Worm (Caenorhabditis elegans) whole organism, L4 larva: ENCODE measurements around the gene ivns-1.
A peak's percentile ranks its signal among the peaks of the same experiment; 100 is the strongest.

Experiments
- D1046.2 ChIP-seq: fragments of 200-800 bp; sonication (Bioruptor generic); IDR thresholded peaks from 2 replicates; pipeline ENCODE4 v1.3.6; 2022; ENCODE audit warnings: missing genetic modification characterization, missing compliant biosample characterization
- F26F4.8 ChIP-seq: fragments of 200-800 bp; sonication (Bioruptor generic); conservative IDR thresholded peaks from 2 replicates; pipeline ENCODE4 v1.3.6; 2022; ENCODE audit warnings: missing genetic modification characterization, missing compliant biosample characterization
- R02D3.7 ChIP-seq: fragments of 150-350 bp; sonication (generic microtip); optimal IDR thresholded peaks from 3 replicates; lab custom pipeline; 2014; ENCODE audit warnings: missing biosample characterization, missing genetic modification characterization
- T20F7.1 ChIP-seq: fragments of 200-800 bp; sonication (Bioruptor generic); optimal IDR thresholded peaks from 2 replicates; lab custom pipeline; 2018; ENCODE audit warnings: mild to moderate bottlenecking, missing genetic modification characterization, missing compliant biosample characterization
- Y48G9A.11 ChIP-seq: fragments of 200-800 bp; sonication (Bioruptor generic); IDR thresholded peaks from 2 replicates; pipeline ENCODE4 v1.3.6; 2022; ENCODE audit warnings: missing genetic modification reagents, missing genetic modification characterization, missing compliant biosample characterization
- ZK337.2 ChIP-seq: fragments of 200-800 bp; sonication (Bioruptor generic); IDR thresholded peaks from 2 replicates; pipeline ENCODE4 v1.3.6; 2022; ENCODE audit warnings: missing genetic modification reagents, missing genetic modification characterization, missing compliant biosample characterization
- ZK546.5 ChIP-seq, 2 experiments: sonication (generic microtip); optimal IDR thresholded peaks; 2 replicates each; lab custom pipeline; 2017; ENCODE audit warnings: missing biosample characterization in 2 of 2, missing genetic modification characterization in 2 of 2
- aha-1 ChIP-seq: fragments of 150-350 bp; peaks from one replicate; lab custom pipeline; 2014; ENCODE audit warnings: missing biosample characterization, missing genetic modification characterization
- arid-1 ChIP-seq: fragments of 200-800 bp; sonication (Bioruptor generic); conservative IDR thresholded peaks from 2 replicates; pipeline ENCODE4 v1.3.6; 2022; ENCODE audit warnings: missing genetic modification reagents, missing genetic modification characterization, missing compliant biosample characterization
- ceh-28 ChIP-seq: fragments of 150-350 bp; optimal IDR thresholded peaks from 2 replicates; lab custom pipeline; 2014; ENCODE audit warnings: missing biosample characterization, missing genetic modification reagents, missing genetic modification characterization
- ceh-62 ChIP-seq: sonication (generic microtip); optimal IDR thresholded peaks from 2 replicates; lab custom pipeline; 2017; ENCODE audit warnings: missing biosample characterization, missing genetic modification characterization
- ceh-82 ChIP-seq: sonication (generic microtip); optimal IDR thresholded peaks from 2 replicates; lab custom pipeline; 2017; ENCODE audit warnings: missing biosample characterization, missing genetic modification characterization
- cey-2 ChIP-seq: sonication (generic microtip); optimal IDR thresholded peaks from 3 replicates; lab custom pipeline; 2017; ENCODE audit warnings: missing genetic modification characterization, mild to moderate bottlenecking, missing compliant biosample characterization, antibody characterized with exemption, borderline replicate concordance; ENCODE audit not compliant: insufficient read depth
- daf-19 ChIP-seq: fragments of 200-800 bp; sonication (Bioruptor generic); conservative IDR thresholded peaks from 2 replicates; pipeline ENCODE4 v1.3.6; 2022; ENCODE audit warnings: missing genetic modification characterization, missing compliant biosample characterization
- daf-8 ChIP-seq: fragments of 200-800 bp; sonication (Bioruptor generic); IDR thresholded peaks from 2 replicates; pipeline ENCODE4 v1.3.6; 2022; ENCODE audit warnings: missing genetic modification characterization, missing compliant biosample characterization
- dmd-6 ChIP-seq: fragments of 200-800 bp; sonication (Bioruptor generic); IDR thresholded peaks from 2 replicates; pipeline ENCODE4 v1.3.6; 2022; ENCODE audit warnings: missing genetic modification reagents, missing genetic modification characterization, missing compliant biosample characterization
- dpl-1 ChIP-seq: fragments of 150-350 bp; optimal IDR thresholded peaks from 2 replicates; lab custom pipeline; 2014; ENCODE audit warnings: missing biosample characterization, missing genetic modification reagents, missing genetic modification characterization
- fos-1 ChIP-seq: fragments of 150-350 bp; optimal IDR thresholded peaks from 2 replicates; lab custom pipeline; 2014; ENCODE audit warnings: missing biosample characterization, missing genetic modification characterization
- gei-8 ChIP-seq: fragments of 200-800 bp; sonication (Bioruptor generic); optimal IDR thresholded peaks from 2 replicates; lab custom pipeline; 2018; ENCODE audit warnings: mild to moderate bottlenecking, missing genetic modification characterization, missing compliant biosample characterization
- hmg-1.1 ChIP-seq: fragments of 200-800 bp; sonication (Bioruptor generic); IDR thresholded peaks from 2 replicates; pipeline ENCODE4 v1.3.6; 2022; ENCODE audit warnings: missing genetic modification reagents, missing genetic modification characterization, missing compliant biosample characterization
- lim-7 ChIP-seq: fragments of 200-800 bp; sonication (Bioruptor generic); IDR thresholded peaks from 2 replicates; pipeline ENCODE4 v1.3.6; 2022; ENCODE audit warnings: missing genetic modification characterization, missing compliant biosample characterization
- lin-1 ChIP-seq: fragments of 200-800 bp; sonication (Bioruptor generic); IDR thresholded peaks from 2 replicates; pipeline ENCODE4 v1.3.6; 2022; ENCODE audit warnings: missing genetic modification reagents, missing genetic modification characterization, missing compliant biosample characterization
- lin-13 ChIP-seq: fragments of 150-350 bp; optimal IDR thresholded peaks from 2 replicates; lab custom pipeline; 2014; ENCODE audit warnings: missing biosample characterization, missing genetic modification reagents, missing genetic modification characterization
- lin-15B ChIP-seq: fragments of 150-350 bp; sonication (generic microtip); optimal IDR thresholded peaks from 3 replicates; lab custom pipeline; 2014; ENCODE audit warnings: missing biosample characterization, missing genetic modification characterization
- lin-29 ChIP-seq: fragments of 200-800 bp; sonication (Bioruptor generic); IDR thresholded peaks from 2 replicates; pipeline ENCODE4 v1.3.6; 2022; ENCODE audit warnings: missing genetic modification reagents, missing genetic modification characterization, missing compliant biosample characterization
- lin-39 ChIP-seq: fragments of 150-350 bp; optimal IDR thresholded peaks from 2 replicates; lab custom pipeline; 2014; ENCODE audit warnings: missing biosample characterization, missing genetic modification reagents, missing genetic modification characterization
- madf-9 ChIP-seq: fragments of 200-800 bp; sonication (Bioruptor generic); conservative IDR thresholded peaks from 2 replicates; pipeline ENCODE4 v1.3.6; 2022; ENCODE audit warnings: missing genetic modification reagents, missing genetic modification characterization, missing compliant biosample characterization
- mdt-29 ChIP-seq: fragments of 200-800 bp; sonication (Bioruptor generic); IDR thresholded peaks from 2 replicates; pipeline ENCODE4 v1.3.6; 2022; ENCODE audit warnings: missing genetic modification reagents, missing genetic modification characterization, missing compliant biosample characterization
- mep-1 ChIP-seq: fragments of 150-350 bp; sonication (generic microtip); optimal IDR thresholded peaks from 3 replicates; lab custom pipeline; 2014; ENCODE audit warnings: missing biosample characterization, missing genetic modification characterization
- mes-2 ChIP-seq: sonication (generic microtip); optimal IDR thresholded peaks from 2 replicates; lab custom pipeline; 2016; ENCODE audit warnings: missing genotype, mild to moderate bottlenecking, missing genetic modification characterization, missing compliant biosample characterization; ENCODE audit not compliant: poor library complexity, severe bottlenecking
- mxl-2 ChIP-seq: fragments of 200-800 bp; sonication (Bioruptor generic); conservative IDR thresholded peaks from 2 replicates; pipeline ENCODE4 v1.3.6; 2022; ENCODE audit warnings: missing genetic modification reagents, missing genetic modification characterization, missing compliant biosample characterization
- nhr-102 ChIP-seq: sonication (generic microtip); optimal IDR thresholded peaks from 2 replicates; lab custom pipeline; 2016; ENCODE audit warnings: mild to moderate bottlenecking, missing genetic modification characterization, moderate library complexity, missing compliant biosample characterization
- nhr-28 ChIP-seq: fragments of 150-350 bp; optimal IDR thresholded peaks from 2 replicates; lab custom pipeline; 2014; ENCODE audit warnings: missing biosample characterization, missing genetic modification characterization
- nhr-41 ChIP-seq: fragments of 200-800 bp; sonication (Bioruptor generic); IDR thresholded peaks from 2 replicates; pipeline ENCODE4 v1.3.6; 2022; ENCODE audit warnings: missing genetic modification reagents, missing genetic modification characterization, missing compliant biosample characterization
- nhr-6 ChIP-seq: fragments of 150-350 bp; optimal IDR thresholded peaks from 2 replicates; lab custom pipeline; 2014; ENCODE audit warnings: missing biosample characterization, missing genetic modification characterization
- pqm-1 ChIP-seq: sonication (generic microtip); optimal IDR thresholded peaks from 2 replicates; lab custom pipeline; 2017; ENCODE audit warnings: missing biosample characterization, missing genetic modification characterization
- rbr-2 ChIP-seq: sonication (generic microtip); optimal IDR thresholded peaks from 2 replicates; lab custom pipeline; 2016; ENCODE audit warnings: missing genotype, missing genetic modification characterization, missing compliant biosample characterization
- saeg-2 ChIP-seq: fragments of 200-800 bp; sonication (Bioruptor generic); IDR thresholded peaks from 2 replicates; pipeline ENCODE4 v1.3.6; 2022; ENCODE audit warnings: missing genetic modification reagents, missing genetic modification characterization, missing compliant biosample characterization
- sdz-12 ChIP-seq: fragments of 200-800 bp; sonication (Bioruptor generic); optimal IDR thresholded peaks from 2 replicates; lab custom pipeline; 2018; ENCODE audit warnings: mild to moderate bottlenecking, missing genetic modification characterization, missing compliant biosample characterization
- set-16 ChIP-seq: fragments of 200-800 bp; sonication (Bioruptor generic); IDR thresholded peaks from 2 replicates; pipeline ENCODE4 v1.3.6; 2022; ENCODE audit warnings: missing genetic modification reagents, missing genetic modification characterization, missing compliant biosample characterization
- snpc-1.2 ChIP-seq: fragments of 200-800 bp; sonication (Bioruptor generic); IDR thresholded peaks from 2 replicates; pipeline ENCODE4 v1.3.6; 2022; ENCODE audit warnings: missing genetic modification reagents, missing genetic modification characterization, missing compliant biosample characterization
- spr-1 ChIP-seq: sonication (generic microtip); optimal IDR thresholded peaks from 2 replicates; lab custom pipeline; 2016; ENCODE audit warnings: mild to moderate bottlenecking, missing genetic modification characterization, missing compliant biosample characterization
- tra-1 ChIP-seq: fragments of 200-800 bp; sonication (Bioruptor generic); IDR thresholded peaks from 2 replicates; pipeline ENCODE4 v1.3.6; 2022; ENCODE audit warnings: missing genetic modification reagents, missing genetic modification characterization, missing compliant biosample characterization
- unc-39 ChIP-seq: sonication (generic microtip); optimal IDR thresholded peaks from 2 replicates; lab custom pipeline; 2017; ENCODE audit warnings: missing biosample characterization, missing genetic modification characterization
- unc-62 ChIP-seq, 3 experiments: fragments of 150-350 bp in 1 of 3; sonication (generic microtip); optimal IDR thresholded peaks in 2 of 3; peaks in 1 of 3; 1 replicate in 1 of 3; 2 replicates in 2 of 3; lab custom pipeline; 2014 to 2017; ENCODE audit warnings: missing biosample characterization in 3 of 3, missing genetic modification characterization in 3 of 3, missing genetic modification reagents in 3 of 3, missing genotype in 1 of 3
- vab-7 ChIP-seq: fragments of 200-800 bp; sonication (Bioruptor generic); IDR thresholded peaks from 2 replicates; pipeline ENCODE4 v1.3.6; 2022; ENCODE audit warnings: missing genetic modification reagents, missing genetic modification characterization, missing compliant biosample characterization
- zip-11 ChIP-seq: fragments of 200-800 bp; sonication (Bioruptor generic); IDR thresholded peaks from 2 replicates; pipeline ENCODE4 v1.3.6; 2022; ENCODE audit warnings: missing genetic modification characterization, missing compliant biosample characterization
- ztf-11 ChIP-seq: fragments of 150-350 bp; optimal IDR thresholded peaks from 2 replicates; lab custom pipeline; 2014; ENCODE audit warnings: missing biosample characterization, missing genetic modification characterization

The ivns-1 gene

ce11 chrX:12665799-12666198 lies 31.6 kb upstream of the ivns-1 start:
- TF ChIP-seq aha-1 = peak; percentile 41
- no peak for TF ChIP-seq lim-7 (GFP tag; lab: Robert Waterston, UW)
- 0 out of 2 replicates have a peak, but pooled peaks have one; percentile 29 for TF ChIP-seq mxl-2 (GFP tag; lab: Robert Waterston, UW)
- TF ChIP-seq unc-62 (GFP tag; optimal IDR thresholded peaks at IDR 0.05 in 1 of 2; lab: Kevin White, UChicago) = peak in 1 of 2 experiments; percentile 35
- TF ChIP-seq unc-62 (tag; optimal IDR thresholded peaks at IDR 0.05; lab: Kevin White, UChicago) = no peak
- 0 out of 2 replicates have a peak, but pooled peaks have one; percentile 20 for TF ChIP-seq hmg-1.1
- no peak for TF ChIP-seq cey-2
- no peak for TF ChIP-seq lin-15B (tag; lab: Kevin White, UChicago)

ce11 chrX:12664987-12665451 lies 30.9 kb upstream of the ivns-1 start:
- TF ChIP-seq R02D3.7 (tag; lab: Kevin White, UChicago) = no peak
- peak; percentile 52; the same call in 1 of the 2 replicates for TF ChIP-seq set-16 (GFP tag; lab: Robert Waterston, UW)
- peak; percentile 20 for TF ChIP-seq lin-13 (GFP tag; lab: Kevin White, UChicago)
- peak; percentile 85 for TF ChIP-seq mep-1 (tag; lab: Kevin White, UChicago)
- peak; percentile 27 for TF ChIP-seq T20F7.1
- TF ChIP-seq ceh-62 = no peak
- TF ChIP-seq arid-1 (GFP tag; lab: Robert Waterston, UW) = peak; percentile 95
- TF ChIP-seq mes-2 (tag; lab: Kevin White, UChicago) = peak; percentile 85
- TF ChIP-seq ztf-11 (tag; lab: Kevin White, UChicago) = no peak
- TF ChIP-seq ceh-28 = no peak
- no peak for TF ChIP-seq pqm-1 (tag; lab: Kevin White, UChicago)
- no peak for TF ChIP-seq lin-39 (tag; lab: Kevin White, UChicago)
- TF ChIP-seq Y48G9A.11 (GFP tag; lab: Robert Waterston, UW) = peak; percentile 77
- peak; percentile 85 for TF ChIP-seq spr-1 (tag; lab: Kevin White, UChicago)
- TF ChIP-seq nhr-41 (GFP tag; lab: Robert Waterston, UW) = peak; percentile 92
- peak; percentile 70 for TF ChIP-seq dmd-6 (GFP tag; lab: Robert Waterston, UW)
- peak; percentile 95 for TF ChIP-seq vab-7 (GFP tag; lab: Robert Waterston, UW)
- no peak for TF ChIP-seq fos-1
- peak; percentile 79; the same call in 1 of the 2 replicates for TF ChIP-seq zip-11
- 0 out of 2 replicates have a peak, but pooled peaks have one; percentile 73 for TF ChIP-seq daf-8 (GFP tag; lab: Robert Waterston, UW)
- peak; percentile 86 for TF ChIP-seq F26F4.8 (GFP tag; lab: Robert Waterston, UW)
- TF ChIP-seq hmg-1.1 = peak; percentile 96
- no peak for TF ChIP-seq cey-2
- TF ChIP-seq madf-9 = peak; percentile 76
- TF ChIP-seq lin-15B (tag; lab: Kevin White, UChicago) = no peak
- peak; percentile 81 for TF ChIP-seq mxl-2 (GFP tag; lab: Robert Waterston, UW)
- peak; percentile 32 for TF ChIP-seq nhr-6 (tag; lab: Kevin White, UChicago)
- peak in 1 of 2 experiments; percentile 90 for TF ChIP-seq unc-62 (GFP tag; optimal IDR thresholded peaks at IDR 0.05 in 1 of 2; lab: Kevin White, UChicago)
- no peak for TF ChIP-seq unc-62 (tag; optimal IDR thresholded peaks at IDR 0.05; lab: Kevin White, UChicago)
- peak; percentile 73 for TF ChIP-seq lin-29 (GFP tag; lab: Robert Waterston, UW)
- peak; percentile 45 for TF ChIP-seq nhr-28
- peak; percentile 89 for TF ChIP-seq D1046.2
- TF ChIP-seq snpc-1.2 (GFP tag; lab: Robert Waterston, UW) = peak; percentile 93
- TF ChIP-seq ZK337.2 (GFP tag; lab: Robert Waterston, UW) = peak; percentile 84
- peak; percentile 90 for TF ChIP-seq nhr-102 (tag; lab: Kevin White, UChicago)
- TF ChIP-seq mdt-29 (GFP tag; lab: Robert Waterston, UW) = peak; percentile 86
- TF ChIP-seq saeg-2 (GFP tag; lab: Robert Waterston, UW) = peak; percentile 77
- TF ChIP-seq gei-8 (GFP tag; lab: Kevin White, UChicago) = peak; percentile 92
- TF ChIP-seq lin-1 (GFP tag; lab: Robert Waterston, UW) = peak; percentile 91
- peak; percentile 91 for TF ChIP-seq daf-19 (GFP tag; lab: Robert Waterston, UW)
- no peak for TF ChIP-seq unc-39 (tag; lab: Kevin White, UChicago)
- TF ChIP-seq dpl-1 = peak; percentile 42
- peak; percentile 88 for TF ChIP-seq tra-1 (GFP tag; lab: Robert Waterston, UW)
- TF ChIP-seq rbr-2 (tag; lab: Kevin White, UChicago) = peak; percentile 86
- peak; percentile 89 for TF ChIP-seq sdz-12
- TF ChIP-seq ZK546.5 (tag; optimal IDR thresholded peaks at IDR 0.05; lab: Kevin White, UChicago) = no peak
- no peak for TF ChIP-seq ceh-82 (tag; lab: Kevin White, UChicago)
